Worm (Caenorhabditis elegans): ENCODE data around the gene bath-28.

bath-28 gene

ce11 chrII:3358834-3359233 is 14.1 kb upstream of the bath-28 start, which contains the start of the genes lido-14 and bath-27:
Gene lido-14, plus strand, starts transcription at chrII:3359134.
Gene bath-27, plus strand, starts transcription at chrII:3359139.
- TF ChIP-seq F13C5.2 (tag; optimal IDR thresholded peaks at IDR 0.05) (no peak), pes-1 (GFP tag; IDR thresholded peaks at IDR 0.05) (no peak), tbx-11 (GFP tag; IDR thresholded peaks at IDR 0.05) (no peak), flt-1 (GFP tag; IDR thresholded peaks at IDR 0.05) (no peak), ama-1 (optimal IDR thresholded peaks at IDR 0.05) (no peak)

- TF ChIP-seq tbx-37 (GFP tag; conservative IDR thresholded peaks at IDR 0.05), result no peak
- no peak for TF ChIP-seq hmg-4 (GFP tag; optimal IDR thresholded peaks at IDR 0.05)
- TF ChIP-seq hnd-1 (tag; optimal IDR thresholded peaks at IDR 0.05), result no peak
These were observed 5.1 kb upstream of the bath-28 start, which contains the start of gene F14D2.8 for ce11 chrII:3349820-3350291. Gene F14D2.8, minus strand, starts transcription at chrII:3349870.

DNA sequence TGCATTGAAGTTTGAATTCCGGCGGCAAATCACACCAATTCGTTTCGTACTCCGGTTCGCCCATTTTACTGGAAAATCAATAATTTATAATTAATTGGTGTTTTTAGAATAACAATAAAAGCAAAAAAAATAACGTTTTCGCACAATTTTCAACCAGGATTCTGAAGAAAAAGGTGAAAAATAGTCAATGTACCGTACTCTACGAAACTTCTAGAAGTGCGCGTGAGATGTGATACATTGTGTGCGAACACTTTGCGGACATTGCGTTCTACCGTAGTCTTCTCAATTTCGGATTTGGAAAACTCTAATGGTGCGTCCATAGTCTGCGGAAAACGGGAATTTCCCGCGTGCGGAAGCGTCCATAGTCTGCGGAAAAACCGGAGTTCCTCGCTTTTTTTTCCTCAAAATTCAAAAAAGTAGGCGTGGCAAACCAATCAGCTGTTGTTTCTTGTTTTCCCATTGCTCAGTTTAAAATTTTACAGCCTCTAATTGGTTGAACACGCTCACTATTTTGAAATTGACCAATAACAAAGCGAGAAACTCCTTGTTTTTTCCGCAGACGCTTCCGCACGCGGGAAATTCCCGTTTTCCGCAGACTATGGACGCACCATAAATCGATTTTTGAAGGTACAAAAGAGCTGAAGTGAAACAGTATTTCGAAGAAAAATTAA is 3.3 kb upstream of the bath-28 start, which contains the start of the genes F14D2.14 and bath-29:
Gene F14D2.14, minus strand, starts transcription at position 51 of the 671 bp plus-strand sequence.
Gene bath-29, plus strand, starts transcription at position 621 of the 671 bp plus-strand sequence.
- TF ChIP-seq flt-1 (GFP tag; IDR thresholded peaks at IDR 0.05), result no peak
- TF ChIP-seq ceh-13 (GFP tag; optimal IDR thresholded peaks at IDR 0.05), result no peak
- TF ChIP-seq F13C5.2 (tag; optimal IDR thresholded peaks at IDR 0.05), result no peak
- no peak for TF ChIP-seq aly-1 (tag; optimal IDR thresholded peaks at IDR 0.05)
- no peak for TF ChIP-seq hmbx-1 (tag; optimal IDR thresholded peaks at IDR 0.05)
- TF ChIP-seq ceh-36 (tag; optimal IDR thresholded peaks at IDR 0.05), result no peak
- TF ChIP-seq ets-7 (tag; optimal IDR thresholded peaks at IDR 0.05), result no peak
- no peak for TF ChIP-seq sea-1 (GFP tag; conservative IDR thresholded peaks at IDR 0.05)
- TF ChIP-seq tra-4 (tag; optimal IDR thresholded peaks at IDR 0.05), result no peak
- no peak for TF ChIP-seq tbx-37 (GFP tag; conservative IDR thresholded peaks at IDR 0.05)

DNA sequence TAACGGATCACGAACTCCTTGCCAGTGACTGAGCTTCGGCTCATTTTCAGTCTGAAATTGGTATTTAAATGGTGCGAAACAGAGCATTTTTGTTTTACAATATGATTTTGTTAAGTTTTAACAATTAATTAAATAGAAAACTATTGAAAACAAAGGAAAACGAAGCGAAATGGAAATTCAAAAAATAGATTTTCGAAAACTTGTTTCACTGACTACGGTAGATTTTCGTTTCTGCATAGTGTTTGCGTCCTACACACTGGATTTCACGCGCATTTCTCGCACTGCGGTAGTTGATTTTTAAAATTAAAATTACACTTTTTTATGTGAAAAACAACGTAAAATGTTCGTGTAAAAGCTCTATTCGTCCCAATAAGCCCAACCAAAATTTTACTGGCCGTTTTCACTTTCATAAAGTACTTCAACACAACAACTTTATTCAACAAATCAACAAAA is 1.6 kb upstream of the bath-28 start, which contains the start of gene bath-30:
Gene bath-30, minus strand, starts transcription at position 51 of the 453 bp plus-strand sequence.
- TF ChIP-seq ceh-36 (tag; optimal IDR thresholded peaks at IDR 0.05), result no peak
- no peak for TF ChIP-seq B0310.2 (tag; optimal IDR thresholded peaks at IDR 0.05)
- no peak for TF ChIP-seq tbx-11 (GFP tag; IDR thresholded peaks at IDR 0.05)
- TF ChIP-seq ets-7 (tag; optimal IDR thresholded peaks at IDR 0.05), result no peak
- TF ChIP-seq hmg-4 (GFP tag; optimal IDR thresholded peaks at IDR 0.05), result no peak
- TF ChIP-seq hmbx-1 (tag; optimal IDR thresholded peaks at IDR 0.05), result no peak
- TF ChIP-seq scrt-1 (GFP tag; IDR thresholded peaks at IDR 0.05), result no peak
- no peak for TF ChIP-seq flt-1 (GFP tag; IDR thresholded peaks at IDR 0.05)
- no peak for TF ChIP-seq pes-1 (GFP tag; IDR thresholded peaks at IDR 0.05)
- TF ChIP-seq ceh-13 (GFP tag; optimal IDR thresholded peaks at IDR 0.05), result no peak
- TF ChIP-seq hnd-1 (tag; optimal IDR thresholded peaks at IDR 0.05), result no peak
- no peak for TF ChIP-seq tra-4 (tag; optimal IDR thresholded peaks at IDR 0.05)
- no peak for TF ChIP-seq aly-1 (tag; optimal IDR thresholded peaks at IDR 0.05)

DNA sequence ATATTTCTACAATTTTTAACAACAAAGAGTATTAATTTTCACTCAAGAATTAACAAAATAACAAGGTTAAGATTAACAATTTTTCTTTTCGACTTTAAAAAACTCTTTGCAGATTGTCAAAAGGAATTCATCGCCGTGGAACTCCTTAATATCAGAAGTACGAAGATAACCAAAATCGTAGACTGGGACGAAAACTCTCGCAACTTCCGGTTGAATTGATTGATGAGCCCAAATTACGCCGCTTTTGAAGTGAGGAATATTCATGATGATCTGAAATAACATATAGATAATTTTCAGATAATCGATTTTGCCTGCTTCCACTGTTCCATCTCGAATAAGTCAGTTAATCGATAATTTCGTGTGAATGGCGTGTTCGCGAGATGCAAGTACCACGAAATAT is 1.1 kb downstream of the bath-28 start, which contains the start of gene F14D2.15:
Gene F14D2.15, minus strand, starts transcription at position 101 of the 400 bp plus-strand sequence.
- TF ChIP-seq pes-1 (GFP tag; IDR thresholded peaks at IDR 0.05), result no peak
- no peak for TF ChIP-seq scrt-1 (GFP tag; IDR thresholded peaks at IDR 0.05)
- no peak for TF ChIP-seq ceh-13 (GFP tag; optimal IDR thresholded peaks at IDR 0.05)
- no peak for TF ChIP-seq hmg-4 (GFP tag; optimal IDR thresholded peaks at IDR 0.05)
- TF ChIP-seq hmbx-1 (tag; optimal IDR thresholded peaks at IDR 0.05), result no peak
- TF ChIP-seq aly-1 (tag; optimal IDR thresholded peaks at IDR 0.05), result no peak
- no peak for TF ChIP-seq B0310.2 (tag; optimal IDR thresholded peaks at IDR 0.05)
- TF ChIP-seq tbx-11 (GFP tag; IDR thresholded peaks at IDR 0.05), result no peak
- no peak for TF ChIP-seq tra-4 (tag; optimal IDR thresholded peaks at IDR 0.05)
- TF ChIP-seq tbx-37 (GFP tag; conservative IDR thresholded peaks at IDR 0.05), result no peak
- no peak for TF ChIP-seq ceh-36 (tag; optimal IDR thresholded peaks at IDR 0.05)
- TF ChIP-seq ets-7 (tag; optimal IDR thresholded peaks at IDR 0.05), result no peak
- no peak for TF ChIP-seq sea-1 (GFP tag; conservative IDR thresholded peaks at IDR 0.05)
- no peak for TF ChIP-seq ama-1 (optimal IDR thresholded peaks at IDR 0.05)
- no peak for TF ChIP-seq F13C5.2 (tag; optimal IDR thresholded peaks at IDR 0.05)
- TF ChIP-seq hnd-1 (tag; optimal IDR thresholded peaks at IDR 0.05), result no peak
- no peak for TF ChIP-seq flt-1 (GFP tag; IDR thresholded peaks at IDR 0.05)

DNA sequence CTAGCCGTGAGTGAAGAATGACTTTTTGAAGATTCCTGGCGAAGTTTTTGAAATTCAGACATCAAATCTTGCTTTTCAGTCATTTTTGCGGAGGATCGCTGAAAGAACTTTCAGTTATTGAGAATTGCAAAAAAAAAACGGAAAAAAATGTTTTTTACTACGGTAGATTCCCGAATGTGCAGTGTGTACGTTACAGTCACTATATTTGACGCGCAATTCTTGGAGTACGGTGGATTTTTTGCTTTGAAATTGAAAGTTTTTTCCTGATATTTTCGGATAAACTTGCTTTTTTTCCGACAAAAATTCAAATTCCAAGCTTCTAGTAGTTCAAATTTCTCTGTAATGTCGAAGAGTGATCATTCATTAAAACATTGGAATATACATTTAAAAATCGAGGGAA is 2.8 kb downstream of the bath-28 start, which contains the start of gene F14D2.11:
Gene F14D2.11, minus strand, starts transcription at position 101 of the 400 bp plus-strand sequence.
- no peak for TF ChIP-seq sea-1 (GFP tag; conservative IDR thresholded peaks at IDR 0.05)
- no peak for TF ChIP-seq hnd-1 (tag; optimal IDR thresholded peaks at IDR 0.05)
- TF ChIP-seq ama-1 (optimal IDR thresholded peaks at IDR 0.05), result no peak
- no peak for TF ChIP-seq pes-1 (GFP tag; IDR thresholded peaks at IDR 0.05)
- TF ChIP-seq aly-1 (tag; optimal IDR thresholded peaks at IDR 0.05), result no peak
- TF ChIP-seq flt-1 (GFP tag; IDR thresholded peaks at IDR 0.05), result no peak
- no peak for TF ChIP-seq B0310.2 (tag; optimal IDR thresholded peaks at IDR 0.05)
- no peak for TF ChIP-seq scrt-1 (GFP tag; IDR thresholded peaks at IDR 0.05)
- no peak for TF ChIP-seq F13C5.2 (tag; optimal IDR thresholded peaks at IDR 0.05)
- no peak for TF ChIP-seq tbx-11 (GFP tag; IDR thresholded peaks at IDR 0.05)
- TF ChIP-seq tra-4 (tag; optimal IDR thresholded peaks at IDR 0.05), result no peak
- TF ChIP-seq hmg-4 (GFP tag; optimal IDR thresholded peaks at IDR 0.05), result no peak

- TF ChIP-seq tra-4 (tag; optimal IDR thresholded peaks at IDR 0.05) (no peak), ama-1 (optimal IDR thresholded peaks at IDR 0.05) (no peak), B0310.2 (tag; optimal IDR thresholded peaks at IDR 0.05) (no peak), tbx-11 (GFP tag; IDR thresholded peaks at IDR 0.05) (no peak), hmbx-1 (tag; optimal IDR thresholded peaks at IDR 0.05) (no peak), hmg-4 (GFP tag; optimal IDR thresholded peaks at IDR 0.05) (no peak), ceh-36 (tag; optimal IDR thresholded peaks at IDR 0.05) (no peak), F13C5.2 (tag; optimal IDR thresholded peaks at IDR 0.05) (no peak), flt-1 (GFP tag; IDR thresholded peaks at IDR 0.05) (no peak), hnd-1 (tag; optimal IDR thresholded peaks at IDR 0.05) (no peak), tbx-37 (GFP tag; conservative IDR thresholded peaks at IDR 0.05) (no peak), scrt-1 (GFP tag; IDR thresholded peaks at IDR 0.05) (no peak), ets-7 (tag; optimal IDR thresholded peaks at IDR 0.05) (no peak), pes-1 (GFP tag; IDR thresholded peaks at IDR 0.05) (no peak), ceh-13 (GFP tag; optimal IDR thresholded peaks at IDR 0.05) (no peak), sea-1 (GFP tag; conservative IDR thresholded peaks at IDR 0.05) (no peak), aly-1 (tag; optimal IDR thresholded peaks at IDR 0.05) (no peak)
These were observed 3.9 kb downstream of the bath-28 start for ce11 chrII:3340818-3341217.

Data from whole organism, early embryonic.